Fruit fly (Drosophila melanogaster): Measurements from ENCODE around the gene CG15506.

- TF ChIP-seq Ets98B (GFP tag; IDR thresholded peaks at IDR 0.05): no peak
- no peak for TF ChIP-seq CG13204 (GFP tag; optimal IDR thresholded peaks at IDR 0.05)
- TF ChIP-seq D1 (tag; optimal IDR thresholded peaks at IDR 0.05): no peak
- no peak for TF ChIP-seq CG8159 (tag; optimal IDR thresholded peaks at IDR 0.05)
- no peak for TF ChIP-seq CG10348 (GFP tag; IDR thresholded peaks at IDR 0.05)
- no peak for TF ChIP-seq CG4496 (GFP tag; IDR thresholded peaks at IDR 0.05)
- TF ChIP-seq CG32121 (GFP tag; IDR thresholded peaks at IDR 0.05): no peak
- TF ChIP-seq CG15710 (tag; optimal IDR thresholded peaks at IDR 0.05): no peak
- no peak for TF ChIP-seq gl (tag; optimal IDR thresholded peaks at IDR 0.05)
- no peak for TF ChIP-seq fd96Ca (GFP tag; IDR thresholded peaks at IDR 0.05)
- TF ChIP-seq EcR (GFP tag; optimal IDR thresholded peaks at IDR 0.05): no peak
- no peak for TF ChIP-seq CG8301 (tag; optimal IDR thresholded peaks at IDR 0.05)
- TF ChIP-seq Pif1A (GFP tag; optimal IDR thresholded peaks at IDR 0.05): no peak
- no peak for TF ChIP-seq rn (GFP tag; IDR thresholded peaks at IDR 0.05)
These were observed 6.3 kb downstream of the CG15506 start, which contains the start of the genes Naa40 and CG18731 for dm6 chr3R:29724745-29725144.
